Fruit fly (Drosophila melanogaster): ENCODE results near the gene ens.

DNA sequence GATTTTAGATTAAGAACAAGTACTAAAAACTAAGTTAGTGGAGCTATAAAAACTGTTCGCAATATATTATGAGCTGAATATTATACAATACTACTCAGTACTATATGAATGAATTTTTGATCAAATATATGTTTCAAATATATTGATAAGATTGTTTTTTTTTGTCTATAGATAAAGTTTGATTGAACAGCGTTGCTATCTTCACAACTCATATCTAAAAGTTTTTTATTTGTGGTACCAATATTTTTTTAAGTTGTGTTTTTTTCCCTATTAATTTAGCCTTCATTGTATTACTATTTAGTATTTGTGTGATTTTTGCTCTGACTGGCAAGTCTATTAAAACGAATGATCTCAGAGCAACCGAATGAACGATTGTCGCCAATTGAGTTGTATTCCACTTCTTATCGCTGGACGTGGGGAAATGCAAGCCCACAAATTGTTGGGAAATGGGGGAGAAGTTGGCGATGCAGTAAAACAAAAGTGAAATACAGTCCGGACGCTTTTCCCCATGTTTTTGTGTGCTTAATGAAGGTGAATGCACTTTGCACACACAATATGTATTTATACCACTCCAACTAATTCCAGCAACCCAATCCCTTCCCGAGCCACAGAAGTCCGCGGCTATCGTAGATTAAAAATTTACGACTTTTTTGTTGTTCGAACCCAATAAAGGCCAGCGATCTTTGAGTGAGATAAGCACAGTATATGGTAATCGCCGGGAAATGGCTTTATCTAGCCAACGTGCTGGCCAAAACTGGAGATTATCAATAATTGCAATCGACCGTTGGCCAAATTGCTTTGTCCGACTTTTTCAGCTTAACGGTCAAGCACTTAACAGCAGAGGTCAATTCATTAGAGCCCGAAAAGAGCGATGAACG is 17.6 kb downstream of the ens start:
- TF ChIP-seq CG8478 (optimal IDR thresholded peaks at IDR 0.05) (no peak), CTCF (optimal IDR thresholded peaks at IDR 0.05) (no peak)

Data from S2 (cell line).